Fruit fly (Drosophila melanogaster) whole organism, embryonic: ENCODE data around the gene CG15577.

Experiments
- Antp ChIP-seq: fragments of 200-800 bp; sonication (Bioruptor generic); optimal IDR thresholded peaks from 3 replicates; lab custom pipeline; 2016; ENCODE audit warnings: missing biosample characterization, missing genetic modification characterization
- CG10979 ChIP-seq: fragments of 200-800 bp; sonication (Bioruptor generic); optimal IDR thresholded peaks from 2 replicates; lab custom pipeline; 2018; ENCODE audit warnings: missing biosample characterization, mild to moderate bottlenecking, missing genetic modification characterization, moderate library complexity
- CG14710 ChIP-seq: fragments of 200-800 bp; sonication (Bioruptor generic); optimal IDR thresholded peaks from 3 replicates; lab custom pipeline; 2019; ENCODE audit warnings: missing biosample characterization, mild to moderate bottlenecking, missing genetic modification characterization, moderate library complexity
- CG14965 ChIP-seq: fragments of 200-800 bp; sonication (Bioruptor generic); optimal IDR thresholded peaks from 2 replicates; lab custom pipeline; 2016; ENCODE audit warnings: missing biosample characterization, missing genetic modification characterization, borderline replicate concordance
- CG1603 ChIP-seq: fragments of 200-800 bp; sonication (Bioruptor generic); optimal IDR thresholded peaks from 2 replicates; lab custom pipeline; 2019; ENCODE audit warnings: missing biosample characterization, mild to moderate bottlenecking, missing genetic modification characterization, moderate library complexity
- CG16815 ChIP-seq: fragments of 200-800 bp; sonication (Bioruptor generic); optimal IDR thresholded peaks from 3 replicates; lab custom pipeline; 2017; ENCODE audit warnings: missing biosample characterization, mild to moderate bottlenecking, missing genetic modification characterization
- CG17328 ChIP-seq: fragments of 200-800 bp; sonication (Bioruptor generic); IDR thresholded peaks from 2 replicates; pipeline ENCODE4 v1.3.6; 2022; ENCODE audit warnings: missing biosample characterization, missing genetic modification characterization
- CG17612 ChIP-seq: fragments of 200-800 bp; sonication (Bioruptor generic); IDR thresholded peaks from 2 replicates; pipeline ENCODE4 v1.3.6; 2022; ENCODE audit warnings: missing biosample characterization, missing genetic modification characterization
- CG17912 ChIP-seq: fragments of 200-800 bp; sonication (Bioruptor generic); optimal IDR thresholded peaks from 2 replicates; lab custom pipeline; 2018; ENCODE audit warnings: missing biosample characterization, mild to moderate bottlenecking, missing genetic modification characterization
- CG18764 ChIP-seq: fragments of 200-800 bp; sonication (Bioruptor generic); optimal IDR thresholded peaks from 3 replicates; lab custom pipeline; 2016; ENCODE audit warnings: missing biosample characterization, missing genetic modification characterization
- CG3847 ChIP-seq: fragments of 200-800 bp; sonication (Bioruptor generic); IDR thresholded peaks from 2 replicates; pipeline ENCODE4 v1.3.6; 2022; ENCODE audit warnings: missing biosample characterization, missing genetic modification characterization
- CG42726 ChIP-seq: fragments of 200-800 bp; sonication (Bioruptor generic); IDR thresholded peaks from 2 replicates; pipeline ENCODE4 v1.3.6; 2022; ENCODE audit warnings: missing biosample characterization, missing genetic modification characterization; ENCODE audit not compliant: partially characterized antibody
- CG4360 ChIP-seq: fragments of 200-800 bp; sonication (Bioruptor generic); IDR thresholded peaks from 2 replicates; pipeline ENCODE4 v1.3.6; 2022; ENCODE audit warnings: missing biosample characterization, missing genetic modification characterization
- CG6175 ChIP-seq: fragments of 200-800 bp; sonication (Bioruptor generic); IDR thresholded peaks from 3 replicates; pipeline ENCODE4 v1.3.6; 2022; ENCODE audit warnings: missing biosample characterization, missing genetic modification characterization
- CG6683 ChIP-seq: fragments of 200-800 bp; sonication (Bioruptor generic); optimal IDR thresholded peaks from 2 replicates; lab custom pipeline; 2017; ENCODE audit warnings: missing biosample characterization, mild to moderate bottlenecking, missing genetic modification characterization, missing genetic modification reagents
- CG6854 ChIP-seq: fragments of 200-800 bp; sonication (Bioruptor generic); optimal IDR thresholded peaks from 3 replicates; lab custom pipeline; 2017; ENCODE audit warnings: missing biosample characterization, mild to moderate bottlenecking, missing genetic modification characterization
- CG7357 ChIP-seq: fragments of 200-800 bp; sonication (Bioruptor generic); IDR thresholded peaks from 3 replicates; pipeline ENCODE4 v1.3.6; 2022; ENCODE audit warnings: missing biosample characterization, missing genetic modification characterization
- CG7372 ChIP-seq: fragments of 200-800 bp; sonication (Bioruptor generic); IDR thresholded peaks from 2 replicates; pipeline ENCODE4 v1.3.6; 2022; ENCODE audit warnings: missing biosample characterization, missing genetic modification characterization
- CG9932 ChIP-seq: fragments of 200-800 bp; sonication (Bioruptor generic); IDR thresholded peaks from 2 replicates; pipeline ENCODE4 v1.3.6; 2022; ENCODE audit warnings: missing biosample characterization, missing genetic modification characterization
- CHES-1-like ChIP-seq: fragments of 200-800 bp; sonication (Bioruptor generic); optimal IDR thresholded peaks from 2 replicates; lab custom pipeline; 2016; ENCODE audit warnings: missing biosample characterization, missing genetic modification characterization
- D ChIP-seq, 2 experiments: fragments of 200-800 bp in 1 of 2; fragments of >200 bp in 1 of 2; sonication (Bioruptor generic) in 1 of 2; optimal IDR thresholded peaks; 2 replicates in 1 of 2; 3 replicates in 1 of 2; lab custom pipeline; 2017; ENCODE audit warnings: mild to moderate bottlenecking in 1 of 2, missing biosample characterization in 1 of 2, missing genetic modification characterization in 1 of 2, missing genetic modification reagents in 1 of 2
- Dp ChIP-seq: fragments of 200-800 bp; sonication (Bioruptor generic); optimal IDR thresholded peaks from 2 replicates; lab custom pipeline; 2018; ENCODE audit warnings: missing biosample characterization, mild to moderate bottlenecking, missing genetic modification characterization, moderate library complexity
- Ets65A ChIP-seq: fragments of 200-800 bp; sonication (Bioruptor generic); peaks from one replicate; lab custom pipeline; 2016; ENCODE audit warnings: missing biosample characterization, missing genetic modification characterization
- Oli ChIP-seq: fragments of 200-800 bp; sonication (Bioruptor generic); optimal IDR thresholded peaks from 2 replicates; lab custom pipeline; 2018; ENCODE audit warnings: missing biosample characterization, mild to moderate bottlenecking, missing genetic modification characterization, moderate library complexity
- Pdp1 ChIP-seq, 2 experiments: fragments of 200-800 bp; sonication (Bioruptor generic); optimal IDR thresholded peaks; 3 replicates each; lab custom pipeline; 2016; ENCODE audit warnings: missing biosample characterization in 2 of 2, missing genetic modification characterization in 2 of 2, mild to moderate bottlenecking in 1 of 2, moderate library complexity in 1 of 2
- Rfx ChIP-seq: fragments of 200-800 bp; sonication (Bioruptor generic); IDR thresholded peaks from 2 replicates; pipeline ENCODE4 v1.3.6; 2022; ENCODE audit warnings: missing biosample characterization, missing genetic modification characterization
- Side ChIP-seq: fragments of 200-800 bp; sonication (Bioruptor generic); optimal IDR thresholded peaks from 2 replicates; lab custom pipeline; 2016; ENCODE audit warnings: missing biosample characterization, missing genetic modification characterization
- ab ChIP-seq: fragments of 200-800 bp; sonication (Bioruptor generic); optimal IDR thresholded peaks from 2 replicates; lab custom pipeline; 2016; ENCODE audit warnings: missing biosample characterization, missing genetic modification characterization
- abd-A ChIP-seq: fragments of 200-800 bp; sonication (Bioruptor generic); optimal IDR thresholded peaks from 3 replicates; lab custom pipeline; 2019; ENCODE audit warnings: missing biosample characterization, mild to moderate bottlenecking, missing genetic modification characterization, moderate library complexity
- ac ChIP-seq: fragments of 200-800 bp; sonication (Bioruptor generic); optimal IDR thresholded peaks from 3 replicates; lab custom pipeline; 2017; ENCODE audit warnings: missing biosample characterization, mild to moderate bottlenecking, missing genetic modification characterization
- bbx ChIP-seq: fragments of 200-800 bp; sonication (Bioruptor generic); IDR thresholded peaks from 2 replicates; pipeline ENCODE4 v1.3.6; 2022; ENCODE audit warnings: missing biosample characterization, missing genetic modification characterization; ENCODE audit not compliant: partially characterized antibody
- chn ChIP-seq: fragments of 200-800 bp; sonication (Bioruptor generic); optimal IDR thresholded peaks from 2 replicates; lab custom pipeline; 2016; ENCODE audit warnings: missing biosample characterization, missing genetic modification characterization
- crp ChIP-seq, 2 experiments: fragments of 200-800 bp; sonication (Bioruptor generic); optimal IDR thresholded peaks; 2 replicates in 1 of 2; 3 replicates in 1 of 2; lab custom pipeline; 2017; ENCODE audit warnings: missing biosample characterization in 2 of 2, missing genetic modification characterization in 2 of 2, mild to moderate bottlenecking in 1 of 2, moderate library complexity in 1 of 2
- danr ChIP-seq: fragments of 200-800 bp; sonication (Bioruptor generic); IDR thresholded peaks from 2 replicates; pipeline ENCODE4 v1.3.6; 2022; ENCODE audit warnings: missing biosample characterization, missing genetic modification characterization
- dpn ChIP-seq, 2 experiments: fragments of 200-800 bp; sonication (Bioruptor generic); optimal IDR thresholded peaks; 3 replicates each; lab custom pipeline; 2016; ENCODE audit warnings: missing biosample characterization in 2 of 2, missing genetic modification characterization in 2 of 2
- ewg ChIP-seq: fragments of 200-800 bp; sonication (Bioruptor generic); optimal IDR thresholded peaks from 3 replicates; lab custom pipeline; 2017; ENCODE audit warnings: mild to moderate bottlenecking, missing biosample characterization, missing genetic modification reagents, missing genetic modification characterization
- fu2 ChIP-seq: fragments of 200-800 bp; sonication (Bioruptor generic); optimal IDR thresholded peaks from 2 replicates; lab custom pipeline; 2016; ENCODE audit warnings: missing biosample characterization, missing genetic modification characterization
- gcm ChIP-seq: fragments of 200-800 bp; sonication (Bioruptor generic); optimal IDR thresholded peaks from 2 replicates; lab custom pipeline; 2019; ENCODE audit warnings: missing biosample characterization, mild to moderate bottlenecking, missing genetic modification characterization, moderate library complexity
- gcm2 ChIP-seq: fragments of 200-800 bp; sonication (Bioruptor generic); optimal IDR thresholded peaks from 2 replicates; lab custom pipeline; 2016; ENCODE audit warnings: missing biosample characterization, missing genetic modification characterization
- gro ChIP-seq: fragments of 200-800 bp; sonication (Bioruptor generic); optimal IDR thresholded peaks from 2 replicates; lab custom pipeline; 2016; ENCODE audit warnings: missing biosample characterization, missing genetic modification characterization
- gt ChIP-seq: fragments of 200-800 bp; sonication (Bioruptor generic); IDR thresholded peaks from 2 replicates; pipeline ENCODE4 v1.3.6; 2022; ENCODE audit warnings: missing biosample characterization, missing genetic modification characterization
- ind ChIP-seq: fragments of 200-800 bp; sonication (Bioruptor generic); optimal IDR thresholded peaks from 3 replicates; lab custom pipeline; 2016; ENCODE audit warnings: missing biosample characterization, missing genetic modification characterization
- jumu ChIP-seq: fragments of 200-800 bp; sonication (Bioruptor generic); optimal IDR thresholded peaks from 3 replicates; lab custom pipeline; 2016; ENCODE audit warnings: missing biosample characterization, missing genetic modification characterization
- lbe ChIP-seq: fragments of 200-800 bp; sonication (Bioruptor generic); optimal IDR thresholded peaks from 2 replicates; lab custom pipeline; 2016; ENCODE audit warnings: missing biosample characterization, mild to moderate bottlenecking, missing genetic modification characterization
- nerfin-2 ChIP-seq: fragments of 200-800 bp; sonication (Bioruptor generic); IDR thresholded peaks from 2 replicates; pipeline ENCODE4 v1.3.6; 2022; ENCODE audit warnings: missing biosample characterization, missing genetic modification characterization; ENCODE audit not compliant: partially characterized antibody
- peb ChIP-seq: fragments of 200-800 bp; sonication (Bioruptor generic); IDR thresholded peaks from 2 replicates; pipeline ENCODE4 v1.3.6; 2022; ENCODE audit warnings: missing biosample characterization, missing genetic modification characterization
- pho ChIP-seq: fragments of 200-800 bp; sonication (Bioruptor generic); optimal IDR thresholded peaks from 2 replicates; lab custom pipeline; 2016; ENCODE audit warnings: missing biosample characterization, missing genetic modification characterization
- pzg ChIP-seq: fragments of 200-800 bp; sonication (Bioruptor generic); optimal IDR thresholded peaks from 3 replicates; lab custom pipeline; 2018; ENCODE audit warnings: missing biosample characterization, mild to moderate bottlenecking, missing genetic modification characterization, moderate library complexity
- ssp ChIP-seq: fragments of 200-800 bp; sonication (Bioruptor generic); IDR thresholded peaks from 2 replicates; pipeline ENCODE4 v1.3.6; 2022; ENCODE audit warnings: missing biosample characterization, missing genetic modification characterization
- vvl ChIP-seq: fragments of 200-800 bp; sonication (Bioruptor generic); IDR thresholded peaks from 2 replicates; pipeline ENCODE4 v1.3.6; 2022; ENCODE audit warnings: missing biosample characterization, missing genetic modification characterization

Gene CG15577

dm6 chrX:4262661-4263060, 14.1 kb downstream of the CG15577 start (continued):
- TF ChIP-seq crp (GFP tag; optimal IDR thresholded peaks at IDR 0.05; lab: Kevin White, UChicago) (no peak), vvl (GFP tag; lab: Robert Waterston, UW) (0 out of 2 replicates have a peak, but pooled peaks have one; percentile 12), CG14965 (GFP tag; lab: Kevin White, UChicago) (no peak), D (optimal IDR thresholded peaks at IDR 0.05; lab: Kevin White, UChicago) (no peak), D (GFP tag; optimal IDR thresholded peaks at IDR 0.05; lab: Kevin White, UChicago) (peak; percentile 37), CG1603 (tag; lab: Kevin White, UChicago) (peak; percentile 75), ac (GFP tag; lab: Kevin White, UChicago) (no peak), CHES-1-like (GFP tag; lab: Kevin White, UChicago) (peak; percentile 31), Side (GFP tag; lab: Kevin White, UChicago) (peak; percentile 40), CG9932 (GFP tag; lab: Robert Waterston, UW) (0 out of 2 replicates have a peak, but pooled peaks have one; percentile 33), Dp (GFP tag; lab: Kevin White, UChicago) (no peak), CG17328 (peak; percentile 44; the same call in 1 of the 2 replicates), lbe (GFP tag; lab: Kevin White, UChicago) (no peak), CG6175 (GFP tag; lab: Robert Waterston, UW) (0 out of 3 replicates have a peak, but pooled peaks have one; percentile 27), CG6854 (peak; percentile 35), gcm (no peak), chn (peak; percentile 9), Ets65A (GFP tag; lab: Kevin White, UChicago) (peak; percentile 95), jumu (peak; percentile 38), CG4360 (no peak), CG16815 (GFP tag; lab: Kevin White, UChicago) (peak; percentile 5), ab (no peak), ewg (GFP tag; lab: Kevin White, UChicago) (peak; percentile 20), ssp (GFP tag; lab: Robert Waterston, UW) (no peak), CG42726 (GFP tag; lab: Robert Waterston, UW) (no peak), CG7357 (GFP tag; lab: Robert Waterston, UW) (no peak), ind (GFP tag; lab: Kevin White, UChicago) (peak; percentile 55), Antp (peak; percentile 59), gcm2 (GFP tag; lab: Kevin White, UChicago) (no peak), gt (GFP tag; lab: Robert Waterston, UW) (no peak), peb (no peak), CG17612 (GFP tag; lab: Robert Waterston, UW) (no peak), Rfx (GFP tag; lab: Robert Waterston, UW) (peak; percentile 72), dpn (GFP tag; optimal IDR thresholded peaks at IDR 0.05; lab: Kevin White, UChicago) (peak; percentile 35 to 51), gro (GFP tag; lab: Kevin White, UChicago) (no peak), CG6683 (GFP tag; lab: Kevin White, UChicago) (no peak), abd-A (tag; lab: Kevin White, UChicago) (peak; percentile 57), Oli (tag; lab: Kevin White, UChicago) (peak; percentile 52), bbx (GFP tag; lab: Robert Waterston, UW) (no peak), CG14710 (tag; lab: Kevin White, UChicago) (peak; percentile 10), pho (GFP tag; lab: Kevin White, UChicago) (peak; percentile 20), CG18764 (GFP tag; lab: Kevin White, UChicago) (no peak), CG17912 (GFP tag; lab: Kevin White, UChicago) (no peak), CG10979 (tag; lab: Kevin White, UChicago) (peak; percentile 46), CG3847 (GFP tag; lab: Robert Waterston, UW) (peak; percentile 46), pzg (no peak), nerfin-2 (no peak), danr (GFP tag; lab: Robert Waterston, UW) (0 out of 2 replicates have a peak, but pooled peaks have one; percentile 7), fu2 (GFP tag; lab: Kevin White, UChicago) (peak; percentile 13), CG7372 (GFP tag; lab: Robert Waterston, UW) (peak; percentile 18; the same call in 1 of the 2 replicates), Pdp1 (GFP tag; optimal IDR thresholded peaks at IDR 0.05; lab: Kevin White, UChicago) (peak in 1 of 2 experiments; percentile 47)
